Worm (Caenorhabditis elegans) whole organism, L2 larva: Measurements from ENCODE around the gene K07F5.16.

Experiments
- R02D3.7 ChIP-seq: fragments of 150-350 bp; optimal IDR thresholded peaks from 2 replicates; lab custom pipeline; 2014; ENCODE audit warnings: missing biosample characterization, missing genetic modification characterization
- egl-27 ChIP-seq: sonication (generic microtip); optimal IDR thresholded peaks from 3 replicates; lab custom pipeline; 2017; ENCODE audit warnings: missing biosample characterization, missing genetic modification reagents, missing genetic modification characterization
- nhr-10 ChIP-seq: sonication (generic microtip); optimal IDR thresholded peaks from 2 replicates; lab custom pipeline; 2017; ENCODE audit warnings: missing biosample characterization, missing genetic modification characterization
- nhr-21 ChIP-seq: fragments of 150-350 bp; optimal IDR thresholded peaks from 2 replicates; lab custom pipeline; 2014; ENCODE audit warnings: missing biosample characterization, missing genetic modification characterization
- ztf-1 ChIP-seq: fragments of 200-800 bp; sonication (Bioruptor generic); conservative IDR thresholded peaks from 2 replicates; pipeline ENCODE4 v1.3.6; 2022; ENCODE audit warnings: missing genetic modification characterization, missing compliant biosample characterization

ce11 chrIV:9832586-9832985 lies 31.3 kb upstream of the K07F5.16 start, which contains the start of gene kin-21:
- TF ChIP-seq nhr-10 (tag; lab: Kevin White, UChicago): no peak
- TF ChIP-seq nhr-21 (tag; lab: Kevin White, UChicago): no peak
- TF ChIP-seq egl-27 (tag; lab: Kevin White, UChicago): no peak
- no peak for TF ChIP-seq R02D3.7 (tag; lab: Kevin White, UChicago)
- TF ChIP-seq ztf-1 (GFP tag; lab: Robert Waterston, UW): no peak
